Fruit fly (Drosophila melanogaster) whole organism, adult: ENCODE data around the gene CG9782.

Experiments
- CG12768 ChIP-seq: fragments of 200-800 bp; sonication (Bioruptor generic); optimal IDR thresholded peaks from 2 replicates; lab custom pipeline; 2017; ENCODE audit warnings: missing biosample characterization, missing genetic modification characterization, mild to moderate bottlenecking, moderate library complexity, missing genetic modification reagents
- CG1620 ChIP-seq: fragments of 200-800 bp; sonication (Bioruptor generic); optimal IDR thresholded peaks from 2 replicates; lab custom pipeline; 2016; ENCODE audit warnings: missing biosample characterization, missing genetic modification characterization
- CG7045 ChIP-seq: fragments of 200-800 bp; sonication (Bioruptor generic); optimal IDR thresholded peaks from 2 replicates; lab custom pipeline; 2017; ENCODE audit warnings: missing biosample characterization, mild to moderate bottlenecking, missing genetic modification characterization
- Clk ChIP-seq: fragments of 200-800 bp; sonication (Bioruptor generic); optimal IDR thresholded peaks from 2 replicates; lab custom pipeline; 2017; ENCODE audit warnings: missing biosample characterization, missing genetic modification characterization
- Crg-1 ChIP-seq: fragments of 200-800 bp; sonication (Bioruptor generic); optimal IDR thresholded peaks from 2 replicates; lab custom pipeline; 2016; ENCODE audit warnings: missing biosample characterization, missing genetic modification characterization
- Mnt ChIP-seq: fragments of 200-800 bp; sonication (Bioruptor generic); optimal IDR thresholded peaks from 2 replicates; lab custom pipeline; 2016; ENCODE audit warnings: missing biosample characterization, mild to moderate bottlenecking, missing genetic modification characterization
- cnc ChIP-seq, 2 experiments: fragments of >200 bp; optimal IDR thresholded peaks; 2 replicates each; lab custom pipeline; 2017
- tj ChIP-seq: fragments of 200-800 bp; sonication (Bioruptor generic); optimal IDR thresholded peaks from 3 replicates; lab custom pipeline; 2017; ENCODE audit warnings: missing biosample characterization, mild to moderate bottlenecking, missing genetic modification characterization, moderate library complexity

dm6 chrX:16660632-16661031 is 39.2 kb upstream of the CG9782 start:
- TF ChIP-seq tj (GFP tag; lab: Kevin White, UChicago) (no peak), CG12768 (no peak), CG7045 (GFP tag; lab: Kevin White, UChicago) (no peak), Crg-1 (no peak), Clk (no peak), CG1620 (no peak), Mnt (GFP tag; lab: Kevin White, UChicago) (no peak), cnc (optimal IDR thresholded peaks at IDR 0.05; lab: Kevin White, UChicago) (no peak)
